1 fruit fly cellular context compared by ENCODE assay signal in the genomic region with DNA sequence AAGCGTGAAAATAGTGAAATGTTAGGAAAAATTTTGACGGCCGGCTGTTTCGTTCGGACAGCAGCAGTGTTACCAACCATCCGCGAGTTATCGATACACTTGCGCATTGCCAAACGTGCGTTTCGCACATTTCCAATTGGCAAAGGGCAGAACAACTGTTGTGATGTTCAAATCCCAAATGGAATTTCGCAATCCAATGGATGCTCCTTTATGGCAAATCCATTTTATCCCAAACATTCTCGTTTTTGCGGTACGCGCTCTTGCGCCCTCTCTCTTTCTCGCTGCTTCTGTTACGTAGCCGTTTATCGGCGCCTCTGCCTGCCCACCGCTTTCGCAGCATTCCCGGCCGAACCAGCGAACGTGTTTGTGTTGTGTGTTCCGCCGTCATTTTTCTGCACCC.
TF ChIP-seq lines count a peak whose summit lies in the region.

No protein-coding gene starts in this region.

TF ChIP-seq in whole organism, embryonic, 481 proteins besides CTCF, POLR2A, EP300 and RAD21 (continued from another document):
- no peak for TF ChIP-seq pan (optimal IDR thresholded peaks at IDR 0.05; lab: Kevin White, UChicago)
- TF ChIP-seq pan (GFP tag; optimal IDR thresholded peaks at IDR 0.05 in 1 of 2, IDR thresholded peaks at IDR 0.05 in 1 of 2), result no peak
- no peak for TF ChIP-seq tup (GFP tag; optimal IDR thresholded peaks at IDR 0.05; lab: Kevin White, UChicago)
- no peak for TF ChIP-seq Awh (GFP tag; IDR thresholded peaks at IDR 0.05; lab: Robert Waterston, UW)
- TF ChIP-seq Trl (optimal IDR thresholded peaks at IDR 0.05; lab: Kevin White, UChicago), result no peak
- no peak for TF ChIP-seq Trl (GFP tag; optimal IDR thresholded peaks at IDR 0.05; lab: Kevin White, UChicago)
- TF ChIP-seq CG30431 (GFP tag; optimal IDR thresholded peaks at IDR 0.05; lab: Kevin White, UChicago), result no peak
- peak; percentile 69 for TF ChIP-seq Elba2 (GFP tag; optimal IDR thresholded peaks at IDR 0.05; lab: Kevin White, UChicago)
- no peak for TF ChIP-seq kni (GFP tag; optimal IDR thresholded peaks at IDR 0.05; lab: Kevin White, UChicago)
- no peak for TF ChIP-seq Nf-YC (tag; optimal IDR thresholded peaks at IDR 0.05; lab: Kevin White, UChicago)
- peak; percentile 37 for TF ChIP-seq Scr (GFP tag; IDR thresholded peaks at IDR 0.05; lab: Robert Waterston, UW; ENCODE audit: partially characterized antibody)
- TF ChIP-seq Dbx (GFP tag; IDR thresholded peaks at IDR 0.05; lab: Robert Waterston, UW), result no peak
- no peak for TF ChIP-seq CG14667 (GFP tag; IDR thresholded peaks at IDR 0.05; lab: Robert Waterston, UW)
- no peak for TF ChIP-seq tx (GFP tag; optimal IDR thresholded peaks at IDR 0.05; lab: Kevin White, UChicago)
- TF ChIP-seq jing (GFP tag; optimal IDR thresholded peaks at IDR 0.05; lab: Kevin White, UChicago), result no peak
- peak; percentile 61 for TF ChIP-seq HLH4C (GFP tag; IDR thresholded peaks at IDR 0.05; lab: Robert Waterston, UW; ENCODE audit: partially characterized antibody)
- no peak for TF ChIP-seq CkIIα-i1 (GFP tag; IDR thresholded peaks at IDR 0.05; lab: Robert Waterston, UW)
- TF ChIP-seq CG13123 (GFP tag; optimal IDR thresholded peaks at IDR 0.05; lab: Kevin White, UChicago), result no peak
- TF ChIP-seq ind (GFP tag; optimal IDR thresholded peaks at IDR 0.05; lab: Kevin White, UChicago), result no peak
- peak in 1 of 2 experiments; percentile 93 for TF ChIP-seq Pdp1 (GFP tag; optimal IDR thresholded peaks at IDR 0.05; lab: Kevin White, UChicago)
- TF ChIP-seq CG4282 (GFP tag; optimal IDR thresholded peaks at IDR 0.05; lab: Kevin White, UChicago), result no peak
- TF ChIP-seq CG12299 (tag; optimal IDR thresholded peaks at IDR 0.05; lab: Kevin White, UChicago), result no peak
- no peak for TF ChIP-seq H2.0 (GFP tag; IDR thresholded peaks at IDR 0.05; lab: Robert Waterston, UW)
- TF ChIP-seq pita (GFP tag; optimal IDR thresholded peaks at IDR 0.05; lab: Kevin White, UChicago), result no peak
- TF ChIP-seq Dll (GFP tag; IDR thresholded peaks at IDR 0.05; lab: Robert Waterston, UW; ENCODE audit: partially characterized antibody), result peak; percentile 48; the same call in 2 of the 4 replicates
- TF ChIP-seq amos (GFP tag; IDR thresholded peaks at IDR 0.05; lab: Robert Waterston, UW; ENCODE audit: partially characterized antibody), result peak; percentile 20; the same call in 1 of the 2 replicates
- TF ChIP-seq CG2199 (GFP tag; IDR thresholded peaks at IDR 0.05; lab: Robert Waterston, UW), result no peak
- no peak for TF ChIP-seq CG13424 (tag; optimal IDR thresholded peaks at IDR 0.05; lab: Kevin White, UChicago)
- TF ChIP-seq CG10959 (GFP tag; IDR thresholded peaks at IDR 0.05; lab: Robert Waterston, UW), result no peak
- peak; percentile 64 for TF ChIP-seq E2f2 (GFP tag; IDR thresholded peaks at IDR 0.05; lab: Robert Waterston, UW)
- TF ChIP-seq repo (GFP tag; optimal IDR thresholded peaks at IDR 0.05; lab: Kevin White, UChicago), result no peak
- no peak for TF ChIP-seq ken (GFP tag; IDR thresholded peaks at IDR 0.05; lab: Robert Waterston, UW)
- no peak for TF ChIP-seq ATbp (GFP tag; optimal IDR thresholded peaks at IDR 0.05; lab: Kevin White, UChicago)
- TF ChIP-seq sna (GFP tag; IDR thresholded peaks at IDR 0.05; lab: Robert Waterston, UW; ENCODE audit: partially characterized antibody), result no peak
- no peak for TF ChIP-seq Hr39 (optimal IDR thresholded peaks at IDR 0.05; lab: Kevin White, UChicago)
- no peak for TF ChIP-seq CrebB (tag; optimal IDR thresholded peaks at IDR 0.05; lab: Kevin White, UChicago)
- TF ChIP-seq CG5180 (GFP tag; optimal IDR thresholded peaks at IDR 0.05; lab: Kevin White, UChicago), result peak; percentile 80
- peak; percentile 21 for TF ChIP-seq CG18599 (GFP tag; optimal IDR thresholded peaks at IDR 0.05; lab: Kevin White, UChicago)
- no peak for TF ChIP-seq ttk (GFP tag; IDR thresholded peaks at IDR 0.05; lab: Robert Waterston, UW)
- no peak for TF ChIP-seq CG17802 (tag; optimal IDR thresholded peaks at IDR 0.05; lab: Kevin White, UChicago)
- TF ChIP-seq yki (optimal IDR thresholded peaks at IDR 0.05; lab: Kevin White, UChicago), result no peak
- TF ChIP-seq sisA (GFP tag; IDR thresholded peaks at IDR 0.05; lab: Robert Waterston, UW), result no peak
- peak; percentile 67 for TF ChIP-seq her (GFP tag; optimal IDR thresholded peaks at IDR 0.05; lab: Kevin White, UChicago)
- TF ChIP-seq Med (GFP tag; lab: Kevin White, UChicago), result peak; percentile 65
- TF ChIP-seq Gug (GFP tag; IDR thresholded peaks at IDR 0.05; lab: Robert Waterston, UW), result no peak
- TF ChIP-seq Jarid2 (GFP tag; optimal IDR thresholded peaks at IDR 0.05; lab: Kevin White, UChicago), result no peak
- peak; percentile 21 for TF ChIP-seq Sry-δ (GFP tag; optimal IDR thresholded peaks at IDR 0.05; lab: Kevin White, UChicago)
- TF ChIP-seq CG12219 (GFP tag; optimal IDR thresholded peaks at IDR 0.05; lab: Kevin White, UChicago), result no peak
